Worm (Caenorhabditis elegans): ENCODE results near the gene panl-2.
A peak's percentile ranks its signal among the peaks of the same experiment; 100 is the strongest.

Gene panl-2

ce11 chrIII:6929558-6930167, 38.3 kb downstream of the panl-2 start, which contains the start of gene inf-1:
Gene inf-1, plus strand, starts transcription at chrIII:6930134.
- TF ChIP-seq K09A11.1 (tag; optimal IDR thresholded peaks at IDR 0.05; ENCODE audit: insufficient read depth) (no peak), elt-4 (tag; optimal IDR thresholded peaks at IDR 0.05) (no peak), che-1 (tag; optimal IDR thresholded peaks at IDR 0.05) (no peak), rnt-1 (tag; optimal IDR thresholded peaks at IDR 0.05) (no peak), ceh-31 (tag; optimal IDR thresholded peaks at IDR 0.05) (no peak), ahr-1 (tag; optimal IDR thresholded peaks at IDR 0.05) (no peak), odd-2 (tag; optimal IDR thresholded peaks at IDR 0.05) (no peak), ets-4 (tag; optimal IDR thresholded peaks at IDR 0.05) (no peak), pha-2 (tag; optimal IDR thresholded peaks at IDR 0.05) (no peak), nhr-11 (tag; optimal IDR thresholded peaks at IDR 0.05) (no peak), elt-2 (tag; optimal IDR thresholded peaks at IDR 0.05) (no peak), ceh-6 (GFP tag; optimal IDR thresholded peaks at IDR 0.05) (no peak)

DNA sequence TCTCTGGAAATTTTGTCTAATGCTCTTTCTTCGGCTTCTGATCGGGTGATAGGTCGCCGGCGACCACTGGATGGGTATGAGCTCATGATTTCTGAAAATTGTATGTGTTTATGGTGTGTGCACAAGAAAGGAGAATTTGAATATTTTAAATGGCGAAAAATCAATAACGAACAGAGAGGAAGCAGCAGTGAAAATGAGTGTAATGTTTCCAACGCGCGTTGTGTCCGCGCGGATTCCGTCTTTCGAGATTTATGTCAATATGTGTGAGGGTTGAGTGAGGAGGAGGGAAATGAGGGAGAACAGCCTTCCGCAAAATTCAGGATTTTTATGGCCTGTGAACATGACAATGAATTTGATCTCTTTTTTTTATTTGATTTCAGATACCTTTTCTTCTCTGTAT, 39.2 kb downstream of the panl-2 start, which contains the start of gene flap-1:
flap-1 (minus strand) TSS at position 101 of the 400 bp plus-strand sequence.
- TF ChIP-seq unc-55 (GFP tag; optimal IDR thresholded peaks at IDR 0.05) (peak; percentile 42), ceh-48 (tag; optimal IDR thresholded peaks at IDR 0.05) (peak; percentile 45), nhr-232 (tag; optimal IDR thresholded peaks at IDR 0.05) (no peak)

DNA sequence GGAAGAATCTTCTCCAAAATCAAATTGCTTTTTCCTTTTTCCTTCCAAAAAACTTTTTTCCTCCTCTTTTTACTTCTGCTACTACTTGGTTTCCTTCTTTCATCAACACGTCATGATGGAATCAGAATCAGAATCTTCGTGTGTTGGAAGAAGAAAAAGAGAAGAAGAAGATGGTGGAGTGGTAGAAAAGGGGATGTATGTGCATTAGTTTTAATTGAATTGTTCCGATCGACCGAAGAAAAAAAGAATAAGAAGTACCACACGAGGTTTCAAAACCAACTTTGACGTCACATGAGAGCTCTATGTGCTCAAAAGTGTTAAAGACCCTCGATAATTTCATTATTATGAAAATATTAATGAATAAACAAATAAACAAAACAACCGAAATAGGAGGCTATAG, 53.1 kb downstream of the panl-2 start:
- TF ChIP-seq hlh-6 (tag; optimal IDR thresholded peaks at IDR 0.05): no peak
- no peak for TF ChIP-seq dve-1 (tag; optimal IDR thresholded peaks at IDR 0.05)
- TF ChIP-seq pha-4 (tag; optimal IDR thresholded peaks at IDR 0.05): no peak
- peak; percentile 69 for TF ChIP-seq unc-42 (tag; optimal IDR thresholded peaks at IDR 0.05)

Data from whole organism, late embryonic.